Worm (Caenorhabditis elegans) whole organism, young adult: ENCODE results near the gene ZK994.6.

ENCODE experiments used
- B0019.2 ChIP-seq: fragments of 200-800 bp; sonication (Bioruptor generic); conservative IDR thresholded peaks from 2 replicates; pipeline ENCODE4 v1.3.6; 2022; ENCODE audit warnings: missing genetic modification reagents, missing genetic modification characterization, missing compliant biosample characterization
- C06A6.2 ChIP-seq: fragments of 200-800 bp; sonication (Bioruptor generic); conservative IDR thresholded peaks from 2 replicates; pipeline ENCODE4 v1.3.6; 2022; ENCODE audit warnings: missing genetic modification characterization, missing compliant biosample characterization
- D2030.7 ChIP-seq: fragments of 200-800 bp; sonication (Bioruptor generic); IDR thresholded peaks from 2 replicates; pipeline ENCODE4 v1.3.6; 2022; ENCODE audit warnings: missing genetic modification reagents, missing genetic modification characterization, missing compliant biosample characterization
- F10E7.11 ChIP-seq: sonication (generic microtip); optimal IDR thresholded peaks from 2 replicates; lab custom pipeline; 2017; ENCODE audit warnings: mild to moderate bottlenecking, missing genetic modification characterization, moderate library complexity, missing compliant biosample characterization
- F37B4.10 ChIP-seq: fragments of 200-800 bp; sonication (Bioruptor generic); IDR thresholded peaks from 2 replicates; pipeline ENCODE4 v1.3.6; 2022; ENCODE audit warnings: missing genetic modification characterization, missing compliant biosample characterization
- F39B2.1 ChIP-seq: fragments of 200-800 bp; sonication (Bioruptor generic); IDR thresholded peaks from 2 replicates; pipeline ENCODE4 v1.3.6; 2022; ENCODE audit warnings: missing genetic modification reagents, missing genetic modification characterization, missing compliant biosample characterization
- F57A8.1 ChIP-seq: fragments of 200-800 bp; sonication (Bioruptor generic); optimal IDR thresholded peaks from 2 replicates; lab custom pipeline; 2018; ENCODE audit warnings: mild to moderate bottlenecking, missing genetic modification characterization, moderate library complexity, missing compliant biosample characterization
- attf-6 ChIP-seq: fragments of 200-800 bp; sonication (Bioruptor generic); IDR thresholded peaks from 2 replicates; pipeline ENCODE4 v1.3.6; 2022; ENCODE audit warnings: missing genetic modification reagents, missing genetic modification characterization, missing compliant biosample characterization
- ccch-3 ChIP-seq: fragments of 200-800 bp; sonication (Bioruptor generic); optimal IDR thresholded peaks from 2 replicates; lab custom pipeline; 2018; ENCODE audit warnings: mild to moderate bottlenecking, missing genetic modification characterization, missing compliant biosample characterization
- cebp-2 ChIP-seq: fragments of 200-800 bp; sonication (Bioruptor generic); IDR thresholded peaks from 2 replicates; pipeline ENCODE4 v1.3.6; 2022; ENCODE audit warnings: missing genetic modification characterization, missing compliant biosample characterization
- ceh-100 ChIP-seq: fragments of 200-800 bp; sonication (Bioruptor generic); IDR thresholded peaks from 2 replicates; pipeline ENCODE4 v1.3.6; 2022; ENCODE audit warnings: missing genetic modification reagents, missing genetic modification characterization, missing compliant biosample characterization
- ceh-40 ChIP-seq: fragments of 200-800 bp; sonication (Bioruptor generic); IDR thresholded peaks from 2 replicates; pipeline ENCODE4 v1.3.6; 2022; ENCODE audit warnings: missing genetic modification characterization, missing compliant biosample characterization
- ceh-91 ChIP-seq: fragments of 200-800 bp; sonication (Bioruptor generic); IDR thresholded peaks from 2 replicates; pipeline ENCODE4 v1.3.6; 2022; ENCODE audit warnings: missing genetic modification reagents, missing genetic modification characterization, missing compliant biosample characterization
- chd-7 ChIP-seq: sonication (generic microtip); optimal IDR thresholded peaks from 2 replicates; lab custom pipeline; 2016; ENCODE audit warnings: mild to moderate bottlenecking, missing genetic modification characterization, moderate library complexity, missing compliant biosample characterization
- dox-1 ChIP-seq: fragments of 200-800 bp; sonication (Bioruptor generic); IDR thresholded peaks from 2 replicates; pipeline ENCODE4 v1.3.6; 2022; ENCODE audit warnings: missing genetic modification reagents, missing genetic modification characterization, missing compliant biosample characterization
- dpl-1 ChIP-seq: fragments of 150-350 bp; optimal IDR thresholded peaks from 2 replicates; lab custom pipeline; 2014; ENCODE audit warnings: missing biosample characterization, missing genetic modification reagents, missing genetic modification characterization
- egrh-3 ChIP-seq: fragments of 200-800 bp; sonication (Bioruptor generic); IDR thresholded peaks from 2 replicates; pipeline ENCODE4 v1.3.6; 2022; ENCODE audit warnings: missing genetic modification reagents, missing genetic modification characterization, missing compliant biosample characterization
- ekl-4 ChIP-seq: fragments of 200-800 bp; sonication (Bioruptor generic); IDR thresholded peaks from 2 replicates; pipeline ENCODE4 v1.3.6; 2022; ENCODE audit warnings: missing genetic modification reagents, missing genetic modification characterization, missing compliant biosample characterization
- hlh-12 ChIP-seq: sonication (generic microtip); optimal IDR thresholded peaks from 2 replicates; lab custom pipeline; 2016; ENCODE audit warnings: missing genetic modification characterization, missing compliant biosample characterization
- hlh-26 ChIP-seq: fragments of 200-800 bp; sonication (Bioruptor generic); conservative IDR thresholded peaks from 2 replicates; pipeline ENCODE4 v1.3.6; 2022; ENCODE audit warnings: missing genetic modification reagents, missing genetic modification characterization, missing compliant biosample characterization
- hmg-1.2 ChIP-seq: fragments of 200-800 bp; sonication (Bioruptor generic); IDR thresholded peaks from 2 replicates; pipeline ENCODE4 v1.3.6; 2022; ENCODE audit warnings: missing genetic modification reagents, missing genetic modification characterization, missing compliant biosample characterization
- lin-26 ChIP-seq: fragments of 200-800 bp; sonication (Bioruptor generic); IDR thresholded peaks from 2 replicates; pipeline ENCODE4 v1.3.6; 2022; ENCODE audit warnings: missing genetic modification reagents, missing genetic modification characterization, missing compliant biosample characterization
- madf-10 ChIP-seq: sonication (generic microtip); optimal IDR thresholded peaks from 2 replicates; lab custom pipeline; 2016; ENCODE audit warnings: mild to moderate bottlenecking, missing genetic modification characterization, missing compliant biosample characterization
- madf-3 ChIP-seq: fragments of 200-800 bp; sonication (Bioruptor generic); IDR thresholded peaks from 2 replicates; pipeline ENCODE4 v1.3.6; 2022; ENCODE audit warnings: missing genetic modification reagents, missing genetic modification characterization, missing compliant biosample characterization
- madf-6 ChIP-seq: fragments of 200-800 bp; sonication (Bioruptor generic); IDR thresholded peaks from 2 replicates; pipeline ENCODE4 v1.3.6; 2022; ENCODE audit warnings: missing genetic modification reagents, missing genetic modification characterization, missing compliant biosample characterization
- mcd-1 ChIP-seq: fragments of 200-800 bp; sonication (Bioruptor generic); IDR thresholded peaks from 2 replicates; pipeline ENCODE4 v1.3.6; 2022; ENCODE audit warnings: missing genetic modification reagents, missing genetic modification characterization, missing compliant biosample characterization
- mes-4 ChIP-seq: sonication (generic microtip); optimal IDR thresholded peaks from 2 replicates; lab custom pipeline; 2016; ENCODE audit warnings: missing genotype, missing genetic modification characterization, missing compliant biosample characterization
- pbrm-1 ChIP-seq: fragments of 200-800 bp; sonication (Bioruptor generic); IDR thresholded peaks from 2 replicates; pipeline ENCODE4 v1.3.6; 2022; ENCODE audit warnings: missing genetic modification reagents, missing genetic modification characterization, missing compliant biosample characterization
- repo-1 ChIP-seq: sonication (generic microtip); optimal IDR thresholded peaks from 2 replicates; lab custom pipeline; 2017; ENCODE audit warnings: mild to moderate bottlenecking, missing genetic modification characterization, missing compliant biosample characterization
- sea-2 ChIP-seq: fragments of 200-800 bp; sonication (Bioruptor generic); IDR thresholded peaks from 2 replicates; pipeline ENCODE4 v1.3.6; 2022; ENCODE audit warnings: missing genetic modification characterization, missing compliant biosample characterization
- sptf-2 ChIP-seq: fragments of 200-800 bp; sonication (Bioruptor generic); optimal IDR thresholded peaks from 2 replicates; lab custom pipeline; 2018; ENCODE audit warnings: mild to moderate bottlenecking, missing genetic modification characterization, missing compliant biosample characterization
- tbx-9 ChIP-seq: sonication (generic microtip); optimal IDR thresholded peaks from 2 replicates; lab custom pipeline; 2016; ENCODE audit warnings: borderline replicate concordance, missing genetic modification characterization, inconsistent platforms, missing compliant biosample characterization
- zfh-2 ChIP-seq: fragments of 200-800 bp; sonication (Bioruptor generic); conservative IDR thresholded peaks from 2 replicates; pipeline ENCODE4 v1.3.6; 2022; ENCODE audit warnings: missing genetic modification reagents, missing genetic modification characterization, missing compliant biosample characterization
- ztf-26 ChIP-seq: sonication (generic microtip); optimal IDR thresholded peaks from 2 replicates; lab custom pipeline; 2017; ENCODE audit warnings: missing genetic modification characterization, missing compliant biosample characterization
- ztf-28 ChIP-seq: fragments of 200-800 bp; sonication (Bioruptor generic); IDR thresholded peaks from 2 replicates; pipeline ENCODE4 v1.3.6; 2022; ENCODE audit warnings: missing genetic modification reagents, missing genetic modification characterization, missing compliant biosample characterization

The ZK994.6 gene

DNA sequence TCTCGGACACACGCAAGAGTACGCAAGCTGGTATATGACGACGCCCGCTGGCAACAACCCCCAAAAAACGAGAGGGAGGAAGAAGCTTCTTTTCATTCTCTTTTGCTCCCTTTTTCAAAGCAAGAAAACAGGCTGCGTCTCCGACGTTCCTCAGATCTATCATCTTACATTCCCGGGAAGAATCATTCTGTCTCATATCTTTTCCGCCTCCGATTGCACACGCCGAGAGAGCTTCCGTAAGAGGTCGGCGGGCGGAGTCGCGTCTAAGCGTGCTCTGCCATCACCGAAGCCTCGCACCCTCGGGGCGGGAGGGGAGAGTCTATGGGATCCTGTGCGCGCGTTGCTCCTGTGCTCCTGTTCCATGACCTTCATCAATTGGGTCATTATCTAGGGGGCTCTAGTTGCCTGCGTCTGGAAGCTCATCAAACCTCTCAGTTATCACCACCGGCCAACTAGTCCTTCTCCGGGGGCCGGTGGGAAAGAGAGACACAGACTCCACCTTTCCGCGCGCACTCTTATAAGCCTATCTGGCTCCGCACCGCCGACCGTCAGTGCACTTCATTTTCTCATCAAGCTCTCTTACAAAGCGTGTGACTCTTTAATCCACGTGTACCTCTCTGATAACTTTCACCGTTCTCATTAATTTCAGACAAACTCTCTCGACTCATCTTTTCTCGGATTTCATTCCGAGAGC lies 38.5 kb upstream of the ZK994.6 start, which contains the start of the genes slc-17.8 and asns-1:
slc-17.8 (minus strand) TSS at position 51 of the 694 bp plus-strand sequence.
asns-1 (plus strand) TSS at position 644 of the 694 bp plus-strand sequence.
- TF ChIP-seq ccch-3 (GFP tag; lab: Kevin White, UChicago) = no peak
- TF ChIP-seq F57A8.1 (GFP tag; lab: Kevin White, UChicago) = peak; percentile 11
- peak; percentile 69; the same call in 1 of the 2 replicates for TF ChIP-seq egrh-3 (GFP tag; lab: Robert Waterston, UW)
- peak; percentile 84 for TF ChIP-seq zfh-2 (GFP tag; lab: Robert Waterston, UW)

DNA sequence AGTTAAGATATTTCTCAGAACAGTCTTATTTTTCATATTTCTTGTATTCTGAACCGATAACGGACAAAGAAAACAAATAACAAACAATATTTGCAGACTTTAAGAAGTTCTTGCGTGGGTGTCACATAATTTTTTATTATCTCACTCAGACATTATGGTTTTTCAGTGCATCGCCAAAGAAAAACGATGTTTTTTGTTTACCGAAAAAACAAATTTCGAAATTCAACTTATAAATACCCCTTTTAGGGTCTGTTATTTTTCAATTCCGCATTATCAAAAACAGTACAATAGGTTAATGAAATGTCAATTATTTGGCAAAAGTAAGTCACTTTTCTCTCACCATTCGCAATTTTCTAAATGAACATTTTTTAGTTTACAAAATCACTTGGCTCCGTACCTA lies 29.8 kb upstream of the ZK994.6 start, which contains the start of gene otpl-4:
otpl-4 (plus strand) TSS at position 301 of the 400 bp plus-strand sequence.
- no peak for TF ChIP-seq sptf-2 (GFP tag; lab: Kevin White, UChicago)
- TF ChIP-seq ztf-28 (GFP tag; lab: Robert Waterston, UW) = no peak
- TF ChIP-seq chd-7 (tag; lab: Kevin White, UChicago) = no peak

ce11 chrV:8536213-8536612 lies 29.0 kb upstream of the ZK994.6 start, which contains the start of gene his-39:
TSS of gene his-39 (plus strand) at chrV:8536513.
- TF ChIP-seq B0019.2 (GFP tag; lab: Robert Waterston, UW) (no peak), hlh-26 (no peak), tbx-9 (tag; lab: Kevin White, UChicago) (no peak), ceh-100 (GFP tag; lab: Robert Waterston, UW) (no peak), madf-6 (GFP tag; lab: Robert Waterston, UW) (no peak), hlh-12 (tag; lab: Kevin White, UChicago) (no peak), attf-6 (no peak), cebp-2 (GFP tag; lab: Robert Waterston, UW) (no peak), F37B4.10 (GFP tag; lab: Robert Waterston, UW) (no peak), F10E7.11 (tag; lab: Kevin White, UChicago) (no peak), madf-10 (no peak), ztf-26 (tag; lab: Kevin White, UChicago) (no peak), lin-26 (GFP tag; lab: Robert Waterston, UW) (no peak), ceh-91 (no peak), madf-3 (GFP tag; lab: Robert Waterston, UW) (no peak), repo-1 (tag; lab: Kevin White, UChicago) (no peak), mes-4 (tag; lab: Kevin White, UChicago) (no peak), ceh-40 (no peak), ekl-4 (no peak), dpl-1 (GFP tag; lab: Kevin White, UChicago) (no peak)

ce11 chrV:8534534-8535283 lies 27.5 kb upstream of the ZK994.6 start, which contains the start of the genes his-6 and his-5:
TSS of gene his-6 (minus strand) at chrV:8534977.
TSS of gene his-5 (plus strand) at chrV:8535214.
- peak; percentile 30; the same call in 1 of the 2 replicates for TF ChIP-seq hmg-1.2 (GFP tag; lab: Robert Waterston, UW)
- TF ChIP-seq D2030.7 (GFP tag; lab: Robert Waterston, UW) = peak; percentile 35; the same call in 1 of the 2 replicates
- TF ChIP-seq mcd-1 (GFP tag; lab: Robert Waterston, UW) = 0 out of 2 replicates have a peak, but pooled peaks have one; percentile 36
- TF ChIP-seq F39B2.1 (GFP tag; lab: Robert Waterston, UW) = peak; percentile 98
- peak; percentile 58; the same call in 1 of the 2 replicates for TF ChIP-seq C06A6.2 (GFP tag; lab: Robert Waterston, UW)
- 0 out of 2 replicates have a peak, but pooled peaks have one; percentile 10 for TF ChIP-seq sea-2
- TF ChIP-seq dox-1 (GFP tag; lab: Robert Waterston, UW) = peak; percentile 69
- 0 out of 2 replicates have a peak, but pooled peaks have one; percentile 30 for TF ChIP-seq pbrm-1 (GFP tag; lab: Robert Waterston, UW)
